Worm (Caenorhabditis elegans) whole organism, L4 larva: ENCODE results near the gene F57G12.1.
A peak's percentile ranks its signal among the peaks of the same experiment; 100 is the strongest.

Experiments
- F49E8.2 ChIP-seq: sonication (generic microtip); optimal IDR thresholded peaks from 2 replicates; lab custom pipeline; 2016; ENCODE audit warnings: missing compliant biosample characterization, mild to moderate bottlenecking, missing genetic modification characterization, borderline replicate concordance
- ZK546.5 ChIP-seq, 2 experiments: sonication (generic microtip); optimal IDR thresholded peaks; 2 replicates each; lab custom pipeline; 2017; ENCODE audit warnings: missing biosample characterization in 2 of 2, missing genetic modification characterization in 2 of 2
- aly-2 ChIP-seq: sonication (generic microtip); optimal IDR thresholded peaks from 2 replicates; lab custom pipeline; 2018; ENCODE audit warnings: missing biosample characterization, missing genetic modification characterization
- ama-1 ChIP-seq: fragments of 150-350 bp; optimal IDR thresholded peaks from 2 replicates; lab custom pipeline; 2014; ENCODE audit warnings: inconsistent platforms, mixed read lengths
- ceh-28 ChIP-seq: fragments of 150-350 bp; optimal IDR thresholded peaks from 2 replicates; lab custom pipeline; 2014; ENCODE audit warnings: missing biosample characterization, missing genetic modification reagents, missing genetic modification characterization
- daf-12 ChIP-seq: fragments of 150-350 bp; optimal IDR thresholded peaks from 2 replicates; lab custom pipeline; 2014; ENCODE audit warnings: missing biosample characterization, missing genetic modification reagents, missing genetic modification characterization
- fos-1 ChIP-seq: fragments of 150-350 bp; optimal IDR thresholded peaks from 2 replicates; lab custom pipeline; 2014; ENCODE audit warnings: missing biosample characterization, missing genetic modification characterization
- hif-1 ChIP-seq, 2 experiments: sonication (generic microtip); optimal IDR thresholded peaks; 2 replicates each; lab custom pipeline; 2016 to 2017; ENCODE audit warnings: missing compliant biosample characterization in 2 of 2, missing genetic modification characterization in 2 of 2, missing genetic modification reagents in 2 of 2, missing genotype in 2 of 2, mild to moderate bottlenecking in 1 of 2
- lin-13 ChIP-seq: fragments of 150-350 bp; optimal IDR thresholded peaks from 2 replicates; lab custom pipeline; 2014; ENCODE audit warnings: missing biosample characterization, missing genetic modification reagents, missing genetic modification characterization
- nhr-25 ChIP-seq: sonication (generic microtip); optimal IDR thresholded peaks from 2 replicates; lab custom pipeline; 2017; ENCODE audit warnings: missing genetic modification characterization, mild to moderate bottlenecking, missing compliant biosample characterization, antibody characterized with exemption, moderate library complexity, borderline replicate concordance; ENCODE audit not compliant: insufficient read depth
- nhr-77 ChIP-seq: fragments of 150-350 bp; optimal IDR thresholded peaks from 2 replicates; lab custom pipeline; 2014; ENCODE audit warnings: missing biosample characterization, missing genetic modification characterization
- unc-130 ChIP-seq: sonication (generic microtip); optimal IDR thresholded peaks from 2 replicates; lab custom pipeline; 2016; ENCODE audit warnings: missing genetic modification reagents, missing genetic modification characterization, missing compliant biosample characterization
- unc-39 ChIP-seq: sonication (generic microtip); optimal IDR thresholded peaks from 2 replicates; lab custom pipeline; 2017; ENCODE audit warnings: missing biosample characterization, missing genetic modification characterization
- unc-62 ChIP-seq, 3 experiments: fragments of 150-350 bp in 1 of 3; sonication (generic microtip); optimal IDR thresholded peaks in 2 of 3; peaks in 1 of 3; 1 replicate in 1 of 3; 2 replicates in 2 of 3; lab custom pipeline; 2014 to 2017; ENCODE audit warnings: missing biosample characterization in 3 of 3, missing genetic modification characterization in 3 of 3, missing genetic modification reagents in 3 of 3, missing genotype in 1 of 3

- TF ChIP-seq daf-12 (tag; lab: Kevin White, UChicago): no peak
- no peak for TF ChIP-seq fos-1 (tag; lab: Kevin White, UChicago)
- TF ChIP-seq lin-13 (GFP tag; lab: Kevin White, UChicago): no peak
- no peak for TF ChIP-seq ZK546.5 (tag; optimal IDR thresholded peaks at IDR 0.05; lab: Kevin White, UChicago)
- no peak for TF ChIP-seq F49E8.2 (tag; lab: Kevin White, UChicago)
- TF ChIP-seq hif-1 (tag; optimal IDR thresholded peaks at IDR 0.05; lab: Kevin White, UChicago): no peak
- TF ChIP-seq unc-130 (GFP tag; lab: Kevin White, UChicago): no peak
- no peak for TF ChIP-seq ceh-28 (tag; lab: Kevin White, UChicago)
- TF ChIP-seq nhr-77: no peak
- TF ChIP-seq aly-2 (tag; lab: Kevin White, UChicago): no peak
- TF ChIP-seq unc-39 (tag; lab: Kevin White, UChicago): no peak
- no peak for TF ChIP-seq ama-1 (lab: Kevin White, UChicago)
- no peak for TF ChIP-seq unc-62 (GFP tag; optimal IDR thresholded peaks at IDR 0.05 in 1 of 2; lab: Kevin White, UChicago)
- no peak for TF ChIP-seq unc-62 (tag; optimal IDR thresholded peaks at IDR 0.05; lab: Kevin White, UChicago)
- peak; percentile 5 for TF ChIP-seq nhr-25 (tag; lab: Kevin White, UChicago)
Observed at ce11 chrX:12169390-12169789, 2.1 kb downstream of the F57G12.1 start.
